Fruit fly (Drosophila melanogaster) ovary, adult (tissue): ENCODE measurements around the gene Dhc64C.

Experiments
- CG17801 ChIP-seq: fragments of 200-800 bp; optimal IDR thresholded peaks from 2 replicates; lab custom pipeline; 2019; ENCODE audit warnings: missing biosample characterization, mild to moderate bottlenecking, missing genetic modification characterization, moderate library complexity; ENCODE audit not compliant: partially characterized antibody

Dhc64C gene

DNA sequence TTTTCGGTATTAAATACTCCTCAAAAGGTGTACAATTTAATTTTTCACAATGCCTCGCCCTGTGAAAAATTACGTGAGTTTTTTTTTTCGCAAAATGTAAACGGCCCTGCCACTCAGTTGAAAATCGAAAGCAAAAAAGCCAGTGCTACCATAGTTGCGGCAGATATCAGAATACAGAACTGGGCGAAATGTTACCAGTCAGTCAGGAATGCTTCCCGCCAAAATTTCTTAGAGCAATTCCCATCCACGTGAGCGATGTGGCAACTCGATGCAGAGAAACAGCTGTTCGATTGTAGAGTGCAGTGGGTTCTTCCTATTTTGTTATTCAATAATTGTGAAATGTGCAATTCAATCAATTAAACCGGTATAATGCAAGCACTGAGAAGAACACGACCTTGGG is at the start of gene Dhc64C, which contains the start of gene LeuRS-m:
TSS of gene Dhc64C (minus strand) at position 104 of the 400 bp plus-strand sequence.
TSS of gene LeuRS-m (plus strand) at position 270 of the 400 bp plus-strand sequence.
- peak; percentile 36 for TF ChIP-seq CG17801 (GFP tag; lab: Kevin White, UChicago)

DNA sequence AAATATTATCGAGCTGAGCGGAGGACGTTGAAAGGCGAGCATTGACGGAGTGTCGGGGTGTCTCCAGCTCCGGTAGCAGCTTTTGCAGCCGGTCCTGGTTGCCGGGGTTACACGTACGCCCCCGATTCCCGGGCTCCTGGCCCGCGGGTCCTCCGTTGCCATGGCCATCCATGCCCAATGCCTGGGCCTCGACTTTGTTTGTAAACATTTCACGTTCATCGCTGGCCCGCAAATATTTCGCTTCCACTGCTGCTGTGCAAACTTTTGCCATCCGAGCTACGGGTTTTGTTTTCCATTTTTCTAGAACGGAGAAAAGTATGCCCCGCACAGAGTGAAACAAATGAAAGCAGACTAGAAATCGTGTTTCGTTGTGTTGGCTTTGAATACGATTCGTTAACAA is 35.5 kb upstream of the Dhc64C start, which contains the start of gene Dnah3:
TSS of gene Dnah3 (plus strand) at position 301 of the 400 bp plus-strand sequence.
- TF ChIP-seq CG17801 (GFP tag; lab: Kevin White, UChicago) = no peak

DNA sequence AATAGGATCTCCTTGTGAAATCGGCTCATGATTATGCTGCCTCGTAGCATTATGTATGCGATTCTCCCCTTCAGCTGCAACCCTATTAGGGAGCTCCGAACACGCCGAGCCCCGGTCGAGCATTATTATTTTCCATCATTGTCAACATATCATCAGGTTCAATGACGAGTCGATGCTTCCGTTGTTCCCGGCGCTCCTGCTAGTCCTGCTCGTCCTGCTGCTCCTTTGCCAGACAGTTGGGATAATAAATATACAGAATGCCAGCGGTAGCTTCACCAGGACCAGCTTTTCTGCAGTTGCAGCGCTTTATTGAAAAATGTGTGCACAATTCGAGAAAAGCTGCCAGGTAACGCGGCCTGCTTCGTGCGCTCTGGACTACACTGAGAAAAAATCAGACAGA is 34.9 kb upstream of the Dhc64C start, which contains the start of gene CG32235:
TSS of gene CG32235 (minus strand) at position 101 of the 400 bp plus-strand sequence.
- TF ChIP-seq CG17801 (GFP tag; lab: Kevin White, UChicago) = no peak

DNA sequence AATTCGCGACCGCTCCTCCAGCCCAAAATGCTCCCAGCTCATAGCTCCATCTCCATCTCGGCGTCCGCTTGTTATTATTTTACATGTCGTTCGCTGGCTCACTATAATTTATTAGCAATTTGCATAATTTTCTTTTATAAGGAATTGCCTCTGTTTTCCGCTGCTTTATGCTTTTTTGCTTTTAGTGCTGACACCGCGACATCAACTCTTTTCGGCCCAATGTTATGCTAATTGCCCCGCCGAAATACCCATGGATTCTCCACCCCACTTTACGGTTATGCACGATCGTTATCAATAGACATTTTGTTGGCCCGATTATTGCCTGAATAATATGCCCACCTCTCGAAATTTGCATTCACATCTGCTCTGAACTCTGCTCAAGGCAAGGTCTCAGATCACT is 29.7 kb upstream of the Dhc64C start:
- no peak for TF ChIP-seq CG17801 (GFP tag; lab: Kevin White, UChicago)

DNA sequence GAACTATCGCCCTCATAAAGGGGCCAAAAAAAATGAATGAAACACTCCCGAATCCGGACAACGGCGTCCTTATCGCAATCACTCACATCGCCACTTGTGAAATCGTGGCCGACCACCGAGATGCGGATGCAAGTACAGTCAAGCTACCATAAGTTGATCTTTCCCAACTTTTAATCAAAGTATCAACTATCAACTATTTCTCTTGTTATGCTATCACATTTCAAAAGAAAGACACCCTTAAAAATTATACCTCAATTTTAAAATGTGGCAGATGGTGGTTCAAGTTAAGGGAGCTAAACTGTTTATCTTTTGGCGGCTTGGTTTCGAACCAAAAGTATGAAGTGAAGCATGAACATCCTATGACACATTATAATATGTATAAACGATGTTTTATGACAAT is 28.7 kb upstream of the Dhc64C start:
- TF ChIP-seq CG17801 (GFP tag; lab: Kevin White, UChicago) = no peak

DNA sequence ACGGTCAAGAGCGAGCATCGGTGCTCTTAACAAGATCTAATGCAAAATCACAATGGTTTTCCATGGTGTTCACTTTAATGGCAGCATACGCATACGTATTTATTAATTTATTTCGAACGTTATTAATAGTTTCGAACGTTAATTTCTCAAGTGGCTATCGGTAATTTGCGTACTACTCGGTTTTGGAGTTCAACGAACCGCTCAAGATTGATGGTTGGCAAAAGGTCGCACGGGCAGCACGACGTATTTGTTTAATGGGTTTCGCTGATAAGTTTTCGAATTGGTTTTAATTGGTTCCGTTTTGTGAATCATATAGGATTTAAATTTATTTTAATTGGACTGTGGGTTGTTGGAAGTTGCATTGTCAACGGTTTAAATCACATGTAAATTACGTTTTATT is 27.6 kb upstream of the Dhc64C start:
- no peak for TF ChIP-seq CG17801 (GFP tag; lab: Kevin White, UChicago)

DNA sequence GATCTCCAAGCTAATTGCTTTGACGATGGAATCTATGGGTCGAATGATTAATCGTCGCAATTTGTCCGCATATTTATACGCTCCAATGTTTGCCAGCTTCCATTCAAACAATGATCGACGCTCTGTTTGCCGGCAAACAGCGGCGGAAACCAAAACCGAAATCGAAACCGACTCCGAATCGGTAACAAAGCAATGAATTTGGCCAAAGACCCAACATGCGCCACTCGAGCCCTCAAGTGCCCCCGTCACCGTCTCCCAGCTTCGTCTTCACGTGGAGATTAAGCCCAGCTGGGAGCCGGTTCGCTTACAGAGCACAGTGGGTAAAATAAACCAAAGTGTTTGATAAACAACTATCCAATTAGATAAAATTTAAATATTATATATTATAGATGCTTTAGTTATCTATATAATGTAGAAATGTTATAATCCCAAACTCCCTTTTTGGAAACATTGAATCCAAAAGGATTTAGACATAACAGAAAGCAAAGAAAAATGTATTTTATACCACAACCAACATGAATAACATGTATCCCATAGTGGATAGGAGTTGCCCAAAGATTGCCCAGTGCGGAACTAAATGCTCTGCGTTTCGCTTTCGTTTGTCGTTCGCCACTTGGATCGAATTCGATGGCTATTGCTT is 27.0 kb upstream of the Dhc64C start, which contains the start of gene CG32237:
TSS of gene CG32237 (minus strand) at position 51 of the 640 bp plus-strand sequence.
- no peak for TF ChIP-seq CG17801 (GFP tag; lab: Kevin White, UChicago)

DNA sequence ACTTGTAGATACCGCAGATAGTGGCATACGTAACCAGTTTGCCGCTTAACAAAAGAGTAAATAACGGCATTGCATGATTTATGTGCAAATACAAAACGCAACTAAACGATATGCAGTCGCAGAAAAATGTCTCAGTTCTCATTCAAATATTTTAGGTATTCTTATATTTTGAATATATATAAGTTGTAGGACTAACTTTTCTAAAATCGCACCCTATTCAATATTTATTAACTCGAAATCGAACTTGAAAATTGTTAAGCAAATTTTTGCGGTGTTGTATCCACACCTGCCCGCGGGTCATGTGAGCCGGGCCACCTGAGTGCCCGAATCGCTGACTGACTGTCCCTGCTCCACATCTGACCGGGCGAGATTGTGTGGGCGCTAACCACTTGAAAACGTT is 22.6 kb upstream of the Dhc64C start:
- TF ChIP-seq CG17801 (GFP tag; lab: Kevin White, UChicago) = no peak

DNA sequence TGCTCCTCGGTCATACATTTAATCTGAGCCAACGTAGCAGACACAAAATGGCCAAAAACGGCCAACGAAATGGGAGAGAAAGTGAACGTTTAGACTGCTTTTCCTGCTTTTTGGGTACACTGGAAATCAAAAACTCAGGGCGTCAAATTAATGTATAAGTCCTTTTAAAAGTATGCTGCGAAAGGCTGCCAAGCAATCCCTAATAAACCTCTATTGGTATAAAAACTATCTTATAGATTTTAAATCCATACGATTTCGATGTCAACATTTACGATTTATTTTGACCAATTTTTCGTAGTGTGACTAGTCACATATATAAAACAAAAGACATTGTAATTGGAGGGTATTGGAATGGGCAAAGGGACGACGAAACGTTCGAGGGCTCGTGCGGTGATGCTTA is 19.3 kb upstream of the Dhc64C start:
- TF ChIP-seq CG17801 (GFP tag; lab: Kevin White, UChicago) = no peak

DNA sequence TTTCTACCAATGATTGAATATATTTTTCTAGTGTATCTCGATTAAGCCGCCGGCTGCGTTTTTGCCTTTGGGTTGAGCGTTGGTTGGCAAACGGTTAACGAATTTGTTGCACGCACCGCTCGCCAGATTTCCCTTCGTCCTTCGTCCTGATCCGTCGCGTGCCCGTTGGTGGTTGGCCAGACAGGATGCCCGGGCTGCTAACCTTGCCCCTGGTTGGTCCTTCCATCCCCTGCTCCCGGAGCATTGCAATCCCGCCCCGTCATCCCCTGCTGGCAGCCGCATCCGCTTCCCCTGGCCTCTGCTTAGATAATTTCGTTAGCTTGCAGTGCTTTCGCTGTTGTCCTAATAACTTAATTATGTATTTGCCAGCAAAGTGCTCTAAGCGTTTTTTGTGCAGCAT is 17.9 kb upstream of the Dhc64C start:
- no peak for TF ChIP-seq CG17801 (GFP tag; lab: Kevin White, UChicago)

DNA sequence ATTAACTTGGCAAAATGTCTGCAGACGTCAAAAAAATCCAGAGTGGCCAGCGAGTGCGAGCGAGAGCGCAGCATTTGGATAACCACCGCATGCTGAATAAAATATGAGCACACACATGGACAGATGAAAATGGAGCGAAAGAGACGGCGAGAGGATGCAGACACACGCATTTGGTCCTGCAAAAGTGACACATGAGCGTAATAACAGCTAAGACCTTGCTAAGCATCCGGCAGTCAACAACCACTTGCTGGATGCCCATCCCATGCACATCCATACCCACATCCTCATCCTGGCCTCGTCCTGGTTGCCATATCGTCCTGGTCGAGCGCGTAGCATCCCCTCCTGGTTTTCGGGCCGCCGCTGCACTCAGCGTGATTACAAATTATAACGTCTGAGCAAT is 17.2 kb upstream of the Dhc64C start:
- TF ChIP-seq CG17801 (GFP tag; lab: Kevin White, UChicago) = no peak

DNA sequence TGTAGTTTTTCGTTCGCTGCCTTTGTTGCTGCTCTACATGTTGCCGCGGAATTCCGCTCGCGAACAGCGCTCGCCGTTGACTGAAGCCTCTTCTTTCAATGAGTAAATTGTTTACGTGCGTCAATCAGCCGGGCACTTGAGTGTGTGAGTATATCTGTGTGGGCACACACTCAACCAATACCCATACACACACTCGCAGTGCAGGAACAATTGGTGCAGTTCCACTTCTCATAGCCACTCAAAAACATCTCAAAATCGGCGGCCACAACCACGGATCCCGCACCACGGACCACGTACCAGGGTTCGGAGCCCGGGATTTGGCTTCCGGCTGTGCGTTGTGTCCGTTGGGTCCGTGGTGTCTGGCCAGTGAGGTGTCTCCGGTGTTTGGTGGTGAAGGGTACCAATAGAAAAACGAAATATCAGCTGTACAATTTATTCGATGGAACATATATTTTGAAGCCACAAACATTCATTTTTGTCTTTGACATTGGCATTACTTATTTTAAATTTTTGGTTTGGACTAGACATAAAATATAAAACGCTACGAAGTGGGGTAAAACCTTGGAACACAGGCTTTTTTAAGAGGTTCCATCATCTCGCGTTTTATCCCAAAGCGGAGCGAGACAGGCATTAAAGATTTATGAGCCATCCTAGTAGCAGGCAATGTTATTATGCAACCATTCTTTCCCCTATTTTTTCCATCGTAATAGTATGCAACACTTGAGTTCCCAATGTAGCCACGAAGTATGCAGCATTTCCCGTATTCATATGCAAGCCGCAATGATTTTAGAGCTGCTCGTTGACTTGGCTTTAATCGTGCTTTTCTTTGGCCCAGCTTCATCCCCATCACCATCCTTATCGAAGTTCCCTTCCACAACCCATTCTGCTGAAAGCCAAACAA is 14.8 kb upstream of the Dhc64C start, which contains the start of gene CG13707:
TSS of gene CG13707 (minus strand) at position 70 of the 901 bp plus-strand sequence.
- no peak for TF ChIP-seq CG17801 (GFP tag; lab: Kevin White, UChicago)

DNA sequence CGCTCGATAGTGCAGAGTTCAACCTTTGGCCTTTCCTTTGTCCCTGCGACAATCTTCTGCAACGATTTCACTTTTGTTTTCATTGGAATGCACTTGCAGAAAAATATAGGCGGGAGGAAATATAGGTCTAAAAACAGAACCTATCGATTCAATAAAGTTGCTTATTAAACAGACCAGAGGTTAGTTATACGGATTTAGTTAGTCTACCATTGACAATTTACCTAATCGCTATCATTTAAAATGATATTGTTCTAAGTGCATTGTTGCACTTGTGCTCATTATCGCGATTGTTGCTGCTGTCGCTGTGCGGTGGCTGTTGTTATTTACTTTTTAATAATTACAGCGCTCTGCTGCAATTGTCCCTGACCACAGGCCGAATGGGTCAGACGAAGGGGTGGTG is 10.9 kb upstream of the Dhc64C start:
- TF ChIP-seq CG17801 (GFP tag; lab: Kevin White, UChicago) = no peak

DNA sequence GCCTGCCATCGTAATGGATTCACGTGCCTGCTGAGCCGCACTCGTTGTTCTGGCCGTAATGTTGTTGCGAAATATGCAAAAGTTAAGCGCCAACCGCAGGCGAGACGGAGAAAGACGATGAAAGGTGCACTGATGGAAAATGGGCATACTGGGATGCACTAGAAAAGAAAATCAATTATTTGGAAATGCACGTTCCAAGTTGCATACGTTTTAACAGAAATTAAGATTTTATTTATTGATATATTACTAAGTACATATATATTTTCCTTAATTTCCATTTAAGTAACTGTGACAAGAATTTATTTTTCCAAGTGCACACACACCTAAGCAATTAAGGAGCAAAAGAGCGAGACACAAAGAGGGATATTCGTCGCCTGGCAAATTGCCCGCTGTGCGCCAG is 9.5 kb upstream of the Dhc64C start:
- no peak for TF ChIP-seq CG17801 (GFP tag; lab: Kevin White, UChicago)

DNA sequence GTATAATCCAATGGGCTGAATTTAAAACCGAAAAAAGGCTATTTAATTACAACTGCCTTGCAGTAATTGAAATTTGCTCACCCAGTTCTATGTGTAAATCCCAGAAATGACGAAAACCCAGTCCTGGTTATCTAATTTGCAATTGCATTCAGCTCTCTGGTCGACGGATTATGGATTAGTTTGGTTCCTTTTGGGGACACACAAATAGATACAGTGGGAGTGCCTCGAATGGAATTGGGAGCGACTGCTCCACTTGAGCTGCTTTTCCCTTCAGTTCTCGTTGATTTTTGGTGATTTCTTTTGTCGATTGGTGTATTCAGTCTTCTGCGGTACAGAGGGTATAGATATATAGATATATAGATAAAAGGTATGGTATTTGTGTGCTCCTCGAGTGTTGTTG is 8.0 kb upstream of the Dhc64C start, which contains the start of gene CG13708:
TSS of gene CG13708 (minus strand) at position 101 of the 400 bp plus-strand sequence.
- no peak for TF ChIP-seq CG17801 (GFP tag; lab: Kevin White, UChicago)
